Worm (Caenorhabditis elegans): ENCODE data around the gene mdt-11.

DNA sequence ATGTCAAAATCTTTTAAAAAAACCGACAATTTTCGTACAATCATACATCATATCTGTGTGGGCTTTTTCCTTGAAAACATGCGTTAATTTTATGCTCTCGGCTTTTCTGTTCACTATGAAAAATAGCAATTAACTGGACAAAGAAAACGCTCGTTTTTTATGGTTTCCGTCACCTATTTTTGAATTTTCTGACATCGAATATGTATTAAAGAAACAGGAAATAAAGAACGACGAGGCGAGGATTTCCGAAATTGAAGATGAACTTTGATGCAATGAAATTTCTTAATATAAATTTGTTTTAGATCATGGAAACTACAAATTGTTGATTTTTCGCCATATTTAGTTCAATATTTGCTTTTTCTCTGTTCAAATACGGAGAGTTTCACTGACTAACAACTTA is 37.1 kb upstream of the mdt-11 start:
- TF ChIP-seq med-1 (GFP tag; optimal IDR thresholded peaks at IDR 0.05; ENCODE audit: insufficient read depth) (no peak), ztf-29 (GFP tag; IDR thresholded peaks at IDR 0.05) (no peak), flt-1 (GFP tag; IDR thresholded peaks at IDR 0.05) (no peak), ref-1 (GFP tag; conservative IDR thresholded peaks at IDR 0.05) (no peak), tab-1 (GFP tag; IDR thresholded peaks at IDR 0.05) (no peak)
